Worm (Caenorhabditis elegans) whole organism, L2 larva: ENCODE results near the gene R10E11.6.

ENCODE experiments used
- C34F6.9 ChIP-seq: fragments of 150-350 bp; optimal IDR thresholded peaks from 2 replicates; lab custom pipeline; 2014; ENCODE audit warnings: missing biosample characterization, missing genetic modification characterization
- F13H6.1 ChIP-seq: sonication (generic microtip); optimal IDR thresholded peaks from 2 replicates; lab custom pipeline; 2016; ENCODE audit warnings: missing genetic modification characterization, missing compliant biosample characterization
- Y55F3AM.14 ChIP-seq: fragments of 200-800 bp; sonication (Bioruptor generic); optimal IDR thresholded peaks from 2 replicates; lab custom pipeline; 2018; ENCODE audit warnings: mild to moderate bottlenecking, missing genetic modification characterization, missing compliant biosample characterization
- ZK546.5 ChIP-seq: sonication (generic microtip); optimal IDR thresholded peaks from 2 replicates; lab custom pipeline; 2017; ENCODE audit warnings: missing biosample characterization, missing genetic modification characterization
- ama-1 ChIP-seq: fragments of 150-350 bp; optimal IDR thresholded peaks from 2 replicates; lab custom pipeline; 2018; ENCODE audit warnings: inconsistent platforms
- blmp-1 ChIP-seq: sonication (generic microtip); optimal IDR thresholded peaks from 2 replicates; lab custom pipeline; 2017; ENCODE audit warnings: missing genetic modification characterization, mild to moderate bottlenecking, missing compliant biosample characterization, antibody characterized with exemption, moderate library complexity; ENCODE audit not compliant: insufficient read depth
- ceh-82 ChIP-seq: fragments of 150-350 bp; optimal IDR thresholded peaks from 2 replicates; lab custom pipeline; 2014; ENCODE audit warnings: missing biosample characterization, missing genetic modification characterization
- crh-2 ChIP-seq: sonication (generic microtip); optimal IDR thresholded peaks from 2 replicates; lab custom pipeline; 2017; ENCODE audit warnings: missing biosample characterization, missing genetic modification characterization
- dmd-4 ChIP-seq: sonication (generic microtip); optimal IDR thresholded peaks from 2 replicates; lab custom pipeline; 2017; ENCODE audit warnings: missing biosample characterization, missing genetic modification characterization
- egl-27 ChIP-seq: sonication (generic microtip); optimal IDR thresholded peaks from 3 replicates; lab custom pipeline; 2017; ENCODE audit warnings: missing biosample characterization, missing genetic modification reagents, missing genetic modification characterization
- elt-1 ChIP-seq: fragments of 150-350 bp; optimal IDR thresholded peaks from 2 replicates; lab custom pipeline; 2014; ENCODE audit warnings: missing biosample characterization, missing genetic modification characterization
- fos-1 ChIP-seq: fragments of 150-350 bp; optimal IDR thresholded peaks from 2 replicates; lab custom pipeline; 2014; ENCODE audit warnings: missing biosample characterization, missing genetic modification characterization
- gmeb-1 ChIP-seq: fragments of 150-350 bp; optimal IDR thresholded peaks from 2 replicates; lab custom pipeline; 2014; ENCODE audit warnings: missing biosample characterization, missing genetic modification characterization
- lsy-2 ChIP-seq, 2 experiments: fragments of 150-350 bp in 1 of 2; sonication (generic microtip) in 1 of 2; optimal IDR thresholded peaks; 2 replicates each; lab custom pipeline; 2014 to 2017; ENCODE audit warnings: missing biosample characterization in 2 of 2, missing genetic modification characterization in 2 of 2
- mab-5 ChIP-seq: fragments of 150-350 bp; optimal IDR thresholded peaks from 2 replicates; lab custom pipeline; 2014; ENCODE audit warnings: missing biosample characterization, missing genetic modification characterization
- mbf-1 ChIP-seq: sonication (generic microtip); optimal IDR thresholded peaks from 2 replicates; lab custom pipeline; 2017; ENCODE audit warnings: missing biosample characterization, missing genetic modification characterization
- mdl-1 ChIP-seq, 2 experiments: fragments of 150-350 bp in 1 of 2; sonication (generic microtip) in 1 of 2; optimal IDR thresholded peaks; 2 replicates each; lab custom pipeline; 2017; ENCODE audit warnings: missing biosample characterization in 2 of 2, missing genetic modification characterization in 2 of 2
- nhr-10 ChIP-seq: sonication (generic microtip); optimal IDR thresholded peaks from 2 replicates; lab custom pipeline; 2017; ENCODE audit warnings: missing biosample characterization, missing genetic modification characterization
- nhr-12 ChIP-seq: fragments of 150-350 bp; optimal IDR thresholded peaks from 2 replicates; lab custom pipeline; 2014; ENCODE audit warnings: missing biosample characterization, missing genetic modification characterization
- nhr-129 ChIP-seq: fragments of 150-350 bp; optimal IDR thresholded peaks from 2 replicates; lab custom pipeline; 2014; ENCODE audit warnings: missing biosample characterization, missing genetic modification characterization
- nhr-21 ChIP-seq: fragments of 150-350 bp; optimal IDR thresholded peaks from 2 replicates; lab custom pipeline; 2014; ENCODE audit warnings: missing biosample characterization, missing genetic modification characterization
- nhr-23 ChIP-seq: fragments of 150-350 bp; optimal IDR thresholded peaks from 2 replicates; lab custom pipeline; 2014; ENCODE audit warnings: missing biosample characterization, missing genetic modification reagents, missing genetic modification characterization
- nhr-25 ChIP-seq: fragments of 150-350 bp; sonication (generic microtip); optimal IDR thresholded peaks from 3 replicates; lab custom pipeline; 2014; ENCODE audit warnings: missing biosample characterization, missing genetic modification characterization
- nhr-6 ChIP-seq: fragments of 150-350 bp; optimal IDR thresholded peaks from 2 replicates; lab custom pipeline; 2014; ENCODE audit warnings: missing biosample characterization, missing genetic modification characterization
- peb-1 ChIP-seq: fragments of 150-350 bp; optimal IDR thresholded peaks from 2 replicates; lab custom pipeline; 2014; ENCODE audit warnings: missing biosample characterization, missing genetic modification characterization
- skn-1 ChIP-seq: sonication (generic microtip); optimal IDR thresholded peaks from 2 replicates; lab custom pipeline; 2017; ENCODE audit warnings: missing biosample characterization, missing genetic modification characterization
- sma-3 ChIP-seq: sonication (generic microtip); optimal IDR thresholded peaks from 2 replicates; lab custom pipeline; 2016; ENCODE audit warnings: missing genetic modification reagents, missing genetic modification characterization, missing compliant biosample characterization
- sma-9 ChIP-seq, 2 experiments: fragments of 150-350 bp in 1 of 2; sonication (generic microtip) in 1 of 2; optimal IDR thresholded peaks; 2 replicates each; lab custom pipeline; 2014 to 2016; ENCODE audit warnings: missing genetic modification characterization in 2 of 2, mild to moderate bottlenecking in 1 of 2, missing biosample characterization in 1 of 2, missing compliant biosample characterization in 1 of 2, missing genetic modification reagents in 1 of 2, moderate library complexity in 1 of 2
- unc-39 ChIP-seq: fragments of 150-350 bp; optimal IDR thresholded peaks from 2 replicates; lab custom pipeline; 2014; ENCODE audit warnings: missing biosample characterization, missing genetic modification characterization
- unc-55 ChIP-seq: fragments of 150-350 bp; sonication (generic microtip); optimal IDR thresholded peaks from 3 replicates; lab custom pipeline; 2014; ENCODE audit warnings: missing biosample characterization, missing genetic modification reagents, missing genetic modification characterization
- unc-62 ChIP-seq: fragments of 150-350 bp; optimal IDR thresholded peaks from 2 replicates; lab custom pipeline; 2014; ENCODE audit warnings: missing biosample characterization, missing genetic modification reagents, missing genetic modification characterization
- zag-1 ChIP-seq: fragments of 150-350 bp; optimal IDR thresholded peaks from 2 replicates; lab custom pipeline; 2014; ENCODE audit warnings: missing biosample characterization, missing genetic modification characterization
- ztf-1 ChIP-seq: fragments of 200-800 bp; sonication (Bioruptor generic); conservative IDR thresholded peaks from 2 replicates; pipeline ENCODE4 v1.3.6; 2022; ENCODE audit warnings: missing genetic modification characterization, missing compliant biosample characterization
- ztf-11 ChIP-seq: sonication (generic microtip); optimal IDR thresholded peaks from 2 replicates; lab custom pipeline; 2017; ENCODE audit warnings: missing biosample characterization, missing genetic modification characterization
- ztf-4 ChIP-seq: fragments of 150-350 bp; optimal IDR thresholded peaks from 2 replicates; lab custom pipeline; 2014; ENCODE audit warnings: missing biosample characterization, missing genetic modification characterization

Gene R10E11.6

ce11 chrIII:9804997-9805610 is 22.3 kb downstream of the R10E11.6 start, which contains the start of gene riok-3 (continued):
- TF ChIP-seq zag-1 (tag; lab: Kevin White, UChicago) (no peak), F13H6.1 (tag; lab: Kevin White, UChicago) (no peak), peb-1 (tag; lab: Kevin White, UChicago) (no peak), mab-5 (no peak), sma-9 (GFP tag; optimal IDR thresholded peaks at IDR 0.05; lab: Kevin White, UChicago) (no peak), sma-9 (tag; optimal IDR thresholded peaks at IDR 0.05; lab: Kevin White, UChicago) (no peak), egl-27 (tag; lab: Kevin White, UChicago) (no peak), ztf-11 (no peak), nhr-6 (tag; lab: Kevin White, UChicago) (no peak), crh-2 (no peak), mbf-1 (tag; lab: Kevin White, UChicago) (no peak)

- peak; percentile 10 for TF ChIP-seq nhr-129 (tag; lab: Kevin White, UChicago)
- peak; percentile 28 for TF ChIP-seq nhr-25 (tag; lab: Kevin White, UChicago)
- no peak for TF ChIP-seq dmd-4 (tag; lab: Kevin White, UChicago)
- TF ChIP-seq sma-9 (GFP tag; optimal IDR thresholded peaks at IDR 0.05; lab: Kevin White, UChicago) = peak; percentile 56
- TF ChIP-seq sma-9 (tag; optimal IDR thresholded peaks at IDR 0.05; lab: Kevin White, UChicago) = no peak
Measured at ce11 chrIII:9806968-9807559, 24.3 kb downstream of the R10E11.6 start, which contains the start of gene ZK632.4. Gene ZK632.4, minus strand, starts transcription at chrIII:9807454.

ce11 chrIII:9807560-9808046 is 24.8 kb downstream of the R10E11.6 start:
- TF ChIP-seq crh-2 = peak; percentile 23
- peak; percentile 61 for TF ChIP-seq sma-3
- no peak for TF ChIP-seq nhr-6 (tag; lab: Kevin White, UChicago)
- peak; percentile 13 for TF ChIP-seq nhr-129 (tag; lab: Kevin White, UChicago)
- TF ChIP-seq egl-27 (tag; lab: Kevin White, UChicago) = no peak
- peak; percentile 80 for TF ChIP-seq ama-1
- peak; percentile 14 for TF ChIP-seq ztf-4 (tag; lab: Kevin White, UChicago)
- TF ChIP-seq ZK546.5 (tag; lab: Kevin White, UChicago) = no peak
- TF ChIP-seq ceh-82 = no peak
- no peak for TF ChIP-seq unc-39
- peak; percentile 75 for TF ChIP-seq nhr-25 (tag; lab: Kevin White, UChicago)
- peak; percentile 46 for TF ChIP-seq blmp-1 (tag; lab: Kevin White, UChicago)
- peak; percentile 63 for TF ChIP-seq nhr-21
- no peak for TF ChIP-seq unc-62 (GFP tag; lab: Kevin White, UChicago)
- peak in 1 of 2 experiments; percentile 28 for TF ChIP-seq mdl-1 (tag; optimal IDR thresholded peaks at IDR 0.05; lab: Kevin White, UChicago)
- no peak for TF ChIP-seq fos-1 (tag; lab: Kevin White, UChicago)
- TF ChIP-seq lsy-2 (tag; optimal IDR thresholded peaks at IDR 0.05; lab: Kevin White, UChicago) = peak in 1 of 2 experiments; percentile 26
- peak; percentile 52 for TF ChIP-seq gmeb-1 (tag; lab: Kevin White, UChicago)
- TF ChIP-seq Y55F3AM.14 = peak; percentile 3
- TF ChIP-seq elt-1 = no peak
- TF ChIP-seq sma-9 (GFP tag; optimal IDR thresholded peaks at IDR 0.05; lab: Kevin White, UChicago) = peak; percentile 62
- no peak for TF ChIP-seq sma-9 (tag; optimal IDR thresholded peaks at IDR 0.05; lab: Kevin White, UChicago)
- no peak for TF ChIP-seq zag-1 (tag; lab: Kevin White, UChicago)

- TF ChIP-seq C34F6.9 (tag; lab: Kevin White, UChicago) (peak; percentile 69), F13H6.1 (tag; lab: Kevin White, UChicago) (no peak), skn-1 (tag; lab: Kevin White, UChicago) (no peak), sma-9 (GFP tag; optimal IDR thresholded peaks at IDR 0.05; lab: Kevin White, UChicago) (peak; percentile 15), sma-9 (tag; optimal IDR thresholded peaks at IDR 0.05; lab: Kevin White, UChicago) (no peak), unc-62 (GFP tag; lab: Kevin White, UChicago) (no peak), egl-27 (tag; lab: Kevin White, UChicago) (no peak), ztf-1 (GFP tag; lab: Robert Waterston, UW) (no peak), unc-55 (GFP tag; lab: Kevin White, UChicago) (peak; percentile 64), crh-2 (no peak), lsy-2 (tag; optimal IDR thresholded peaks at IDR 0.05; lab: Kevin White, UChicago) (peak in 1 of 2 experiments; percentile 65), nhr-10 (tag; lab: Kevin White, UChicago) (no peak), nhr-12 (tag; lab: Kevin White, UChicago) (no peak), nhr-23 (tag; lab: Kevin White, UChicago) (no peak)
Measured at ce11 chrIII:9808179-9808578, 25.4 kb downstream of the R10E11.6 start, which contains the start of gene gtap-2. Gene gtap-2, plus strand, starts transcription at chrIII:9808544.
